Fruit fly (Drosophila melanogaster) whole organism, pupa: ENCODE results near the gene Dscam4.

ENCODE experiments used
- CG10348 ChIP-seq: fragments of 200-800 bp; sonication (Bioruptor generic); IDR thresholded peaks from 2 replicates; pipeline ENCODE4 v1.3.6; 2022; ENCODE audit warnings: missing biosample characterization, missing genetic modification characterization
- CG12605 ChIP-seq: fragments of 200-800 bp; sonication (Bioruptor generic); IDR thresholded peaks from 2 replicates; pipeline ENCODE4 v1.3.6; 2022; ENCODE audit warnings: missing biosample characterization, missing genetic modification characterization
- CG13204 ChIP-seq: fragments of 200-800 bp; sonication (Bioruptor generic); optimal IDR thresholded peaks from 2 replicates; lab custom pipeline; 2018; ENCODE audit warnings: missing biosample characterization, mild to moderate bottlenecking, missing genetic modification characterization, moderate library complexity
- CG14655 ChIP-seq: fragments of 200-800 bp; sonication (Bioruptor generic); optimal IDR thresholded peaks from 3 replicates; lab custom pipeline; 2017; ENCODE audit warnings: mild to moderate bottlenecking, missing biosample characterization, missing genetic modification reagents, missing genetic modification characterization
- CG15710 ChIP-seq: fragments of 200-800 bp; sonication (Bioruptor generic); optimal IDR thresholded peaks from 2 replicates; lab custom pipeline; 2018; ENCODE audit warnings: missing biosample characterization, mild to moderate bottlenecking, missing genetic modification characterization, moderate library complexity
- CG17806 ChIP-seq: fragments of 200-800 bp; sonication (Bioruptor generic); optimal IDR thresholded peaks from 2 replicates; lab custom pipeline; 2018; ENCODE audit warnings: missing biosample characterization, mild to moderate bottlenecking, missing genetic modification characterization, moderate library complexity
- CG32121 ChIP-seq: fragments of 200-800 bp; sonication (Bioruptor generic); IDR thresholded peaks from 2 replicates; pipeline ENCODE4 v1.3.6; 2022; ENCODE audit warnings: missing biosample characterization, missing genetic modification characterization
- CG34367 ChIP-seq: fragments of 200-800 bp; sonication (Bioruptor generic); optimal IDR thresholded peaks from 2 replicates; lab custom pipeline; 2018; ENCODE audit warnings: missing biosample characterization, mild to moderate bottlenecking, missing genetic modification characterization
- CG4496 ChIP-seq: fragments of 200-800 bp; sonication (Bioruptor generic); IDR thresholded peaks from 3 replicates; pipeline ENCODE4 v1.3.6; 2022; ENCODE audit warnings: missing biosample characterization, missing genetic modification characterization
- CG8159 ChIP-seq: fragments of 200-800 bp; sonication (Bioruptor generic); optimal IDR thresholded peaks from 3 replicates; lab custom pipeline; 2018; ENCODE audit warnings: missing biosample characterization, mild to moderate bottlenecking, missing genetic modification characterization, moderate library complexity
- CG8301 ChIP-seq: fragments of 200-800 bp; sonication (Bioruptor generic); optimal IDR thresholded peaks from 2 replicates; lab custom pipeline; 2018; ENCODE audit warnings: missing biosample characterization, mild to moderate bottlenecking, missing genetic modification characterization
- CG9948 ChIP-seq: fragments of 200-800 bp; sonication (Bioruptor generic); optimal IDR thresholded peaks from 2 replicates; lab custom pipeline; 2018; ENCODE audit warnings: missing biosample characterization, mild to moderate bottlenecking, missing genetic modification characterization, moderate library complexity
- D1 ChIP-seq: fragments of 200-800 bp; sonication (Bioruptor generic); optimal IDR thresholded peaks from 2 replicates; lab custom pipeline; 2018; ENCODE audit warnings: missing biosample characterization, mild to moderate bottlenecking, missing genetic modification characterization, moderate library complexity
- EcR ChIP-seq: fragments of 200-800 bp; sonication (Bioruptor generic); optimal IDR thresholded peaks from 3 replicates; lab custom pipeline; 2019; ENCODE audit warnings: missing biosample characterization, missing genetic modification characterization, mild to moderate bottlenecking, moderate library complexity, missing genetic modification reagents
- Ets98B ChIP-seq: fragments of 200-800 bp; sonication (Bioruptor generic); IDR thresholded peaks from 2 replicates; pipeline ENCODE4 v1.3.6; 2022; ENCODE audit warnings: missing biosample characterization, missing genetic modification characterization
- Pif1A ChIP-seq: fragments of 200-800 bp; sonication (Bioruptor generic); optimal IDR thresholded peaks from 3 replicates; lab custom pipeline; 2016; ENCODE audit warnings: missing biosample characterization, missing genetic modification characterization
- Pif1B ChIP-seq: fragments of 200-800 bp; sonication (Bioruptor generic); optimal IDR thresholded peaks from 3 replicates; lab custom pipeline; 2016; ENCODE audit warnings: missing biosample characterization, missing genetic modification characterization
- Snoo ChIP-seq: fragments of 200-800 bp; sonication (Bioruptor generic); optimal IDR thresholded peaks from 3 replicates; lab custom pipeline; 2017; ENCODE audit warnings: missing biosample characterization, mild to moderate bottlenecking, missing genetic modification characterization, inconsistent platforms
- fd96Ca ChIP-seq: fragments of 200-800 bp; sonication (Bioruptor generic); IDR thresholded peaks from 3 replicates; pipeline ENCODE4 v1.3.6; 2022; ENCODE audit warnings: missing biosample characterization, missing genetic modification characterization
- gl ChIP-seq: fragments of 200-800 bp; sonication (Bioruptor generic); optimal IDR thresholded peaks from 2 replicates; lab custom pipeline; 2018; ENCODE audit warnings: missing biosample characterization, mild to moderate bottlenecking, missing genetic modification characterization
- rn ChIP-seq: fragments of 200-800 bp; sonication (Bioruptor generic); IDR thresholded peaks from 2 replicates; pipeline ENCODE4 v1.3.6; 2022; ENCODE audit warnings: missing biosample characterization, missing genetic modification characterization

Dscam4 gene

dm6 chr3L:8210596-8210995 is 27.9 kb upstream of the Dscam4 start, which contains the start of gene tut:
Gene tut (minus strand): TSS chr3L:8210743.
- TF ChIP-seq CG34367 (no peak), rn (GFP tag; lab: Robert Waterston, UW) (no peak), CG9948 (no peak), Pif1A (no peak), Snoo (tag; lab: Kevin White, UChicago) (no peak), CG8301 (no peak), fd96Ca (GFP tag; lab: Robert Waterston, UW) (no peak)

dm6 chr3L:8211590-8211989 is 26.9 kb upstream of the Dscam4 start, which contains the start of gene CG8006:
Gene CG8006 (plus strand): TSS chr3L:8211890.
- TF ChIP-seq CG32121 (GFP tag; lab: Robert Waterston, UW) (no peak), CG8159 (tag; lab: Kevin White, UChicago) (no peak), CG9948 (no peak), CG34367 (no peak), Snoo (tag; lab: Kevin White, UChicago) (no peak), EcR (no peak), CG10348 (GFP tag; lab: Robert Waterston, UW) (no peak), CG17806 (tag; lab: Kevin White, UChicago) (no peak), CG12605 (no peak), Ets98B (GFP tag; lab: Robert Waterston, UW) (no peak), CG4496 (GFP tag; lab: Robert Waterston, UW) (no peak), Pif1B (GFP tag; lab: Kevin White, UChicago) (no peak), CG13204 (GFP tag; lab: Kevin White, UChicago) (no peak), gl (no peak), Pif1A (no peak), fd96Ca (GFP tag; lab: Robert Waterston, UW) (no peak)

- TF ChIP-seq Snoo (tag; lab: Kevin White, UChicago) (no peak), Pif1B (GFP tag; lab: Kevin White, UChicago) (no peak), CG8159 (tag; lab: Kevin White, UChicago) (no peak), Pif1A (no peak), CG8301 (no peak), CG9948 (no peak), CG13204 (GFP tag; lab: Kevin White, UChicago) (no peak), CG4496 (GFP tag; lab: Robert Waterston, UW) (no peak)
- TF ChIP-seq, all 21 proteins: peak for 0
Measured at dm6 chr3L:8214980-8215379, 23.5 kb upstream of the Dscam4 start, which contains the start of gene CG8012. Gene CG8012 (plus strand): TSS chr3L:8215280.

- TF ChIP-seq CG13204 (GFP tag; lab: Kevin White, UChicago) (no peak), CG32121 (GFP tag; lab: Robert Waterston, UW) (no peak), gl (no peak), CG8159 (tag; lab: Kevin White, UChicago) (no peak), CG17806 (tag; lab: Kevin White, UChicago) (no peak), D1 (tag; lab: Kevin White, UChicago) (no peak), CG8301 (no peak), CG34367 (no peak)
Measured at dm6 chr3L:8218883-8219282, 19.6 kb upstream of the Dscam4 start, which contains the start of gene CG13674. Gene CG13674 (minus strand): TSS chr3L:8218983.

- TF ChIP-seq CG12605 = no peak
- TF ChIP-seq EcR = no peak
- no peak for TF ChIP-seq CG10348 (GFP tag; lab: Robert Waterston, UW)
- no peak for TF ChIP-seq rn (GFP tag; lab: Robert Waterston, UW)
- TF ChIP-seq CG17806 (tag; lab: Kevin White, UChicago) = no peak
- TF ChIP-seq CG8159 (tag; lab: Kevin White, UChicago) = no peak
- TF ChIP-seq fd96Ca (GFP tag; lab: Robert Waterston, UW) = no peak
- TF ChIP-seq CG9948 = no peak
- no peak for TF ChIP-seq CG34367
- TF ChIP-seq Snoo (tag; lab: Kevin White, UChicago) = no peak
- TF ChIP-seq CG13204 (GFP tag; lab: Kevin White, UChicago) = no peak
- no peak for TF ChIP-seq Ets98B (GFP tag; lab: Robert Waterston, UW)
- no peak for TF ChIP-seq CG8301
- TF ChIP-seq CG15710 (tag; lab: Kevin White, UChicago) = no peak
- TF ChIP-seq CG4496 (GFP tag; lab: Robert Waterston, UW) = no peak
- TF ChIP-seq CG32121 (GFP tag; lab: Robert Waterston, UW) = no peak
- TF ChIP-seq gl = no peak
- no peak for TF ChIP-seq Pif1A
- no peak for TF ChIP-seq D1 (tag; lab: Kevin White, UChicago)
- TF ChIP-seq CG14655 (GFP tag; lab: Kevin White, UChicago) = no peak
- TF ChIP-seq, all 21 proteins: peak for 0
Measured at dm6 chr3L:8219687-8220086, 18.8 kb upstream of the Dscam4 start.

- no peak for TF ChIP-seq CG12605
Measured at dm6 chr3L:8221835-8222234, 16.6 kb upstream of the Dscam4 start, which contains the start of gene CG13678. Gene CG13678 (plus strand): TSS chr3L:8222141.

dm6 chr3L:8228924-8229323 is 9.5 kb upstream of the Dscam4 start, which contains the start of gene eIF4E3:
Gene eIF4E3 (plus strand): TSS chr3L:8229224.
- TF ChIP-seq CG34367 (no peak), CG13204 (GFP tag; lab: Kevin White, UChicago) (no peak), Ets98B (GFP tag; lab: Robert Waterston, UW) (no peak)
